Worm (Caenorhabditis elegans) whole organism, L1 larva: ENCODE data around the gene Y32G9A.5.

ENCODE experiments used
- F16B12.6 ChIP-seq: fragments of 150-350 bp; optimal IDR thresholded peaks from 2 replicates; lab custom pipeline; 2014; ENCODE audit warnings: missing biosample characterization, missing genetic modification characterization
- ceh-82 ChIP-seq, 3 experiments: fragments of 150-350 bp in 1 of 3; sonication (generic microtip) in 2 of 3; optimal IDR thresholded peaks; 2 replicates each; lab custom pipeline; 2014 to 2017; ENCODE audit warnings: missing biosample characterization in 3 of 3, missing genetic modification characterization in 3 of 3
- efl-3 ChIP-seq: fragments of 200-800 bp; sonication (Bioruptor generic); optimal IDR thresholded peaks from 2 replicates; lab custom pipeline; 2018; ENCODE audit warnings: mild to moderate bottlenecking, missing genetic modification characterization, missing compliant biosample characterization
- nhr-11 ChIP-seq: fragments of 150-350 bp; optimal IDR thresholded peaks from 2 replicates; lab custom pipeline; 2014; ENCODE audit warnings: missing biosample characterization, missing genetic modification characterization
- nhr-12 ChIP-seq: sonication (generic microtip); optimal IDR thresholded peaks from 2 replicates; lab custom pipeline; 2017; ENCODE audit warnings: missing biosample characterization, missing genetic modification characterization
- nhr-76 ChIP-seq: sonication (generic microtip); optimal IDR thresholded peaks from 2 replicates; lab custom pipeline; 2017; ENCODE audit warnings: missing biosample characterization, missing genetic modification characterization
- nhr-84 ChIP-seq: sonication (generic microtip); optimal IDR thresholded peaks from 2 replicates; lab custom pipeline; 2017; ENCODE audit warnings: missing biosample characterization, missing genetic modification characterization
- pqm-1 ChIP-seq: sonication (generic microtip); optimal IDR thresholded peaks from 3 replicates; lab custom pipeline; 2017; ENCODE audit warnings: missing biosample characterization, missing genetic modification characterization
- unc-62 ChIP-seq: fragments of 150-350 bp; optimal IDR thresholded peaks from 2 replicates; lab custom pipeline; 2014; ENCODE audit warnings: missing biosample characterization, missing genetic modification reagents, missing genetic modification characterization
- ztf-4 ChIP-seq: fragments of 150-350 bp; optimal IDR thresholded peaks from 2 replicates; lab custom pipeline; 2014; ENCODE audit warnings: missing biosample characterization, missing genetic modification characterization

DNA sequence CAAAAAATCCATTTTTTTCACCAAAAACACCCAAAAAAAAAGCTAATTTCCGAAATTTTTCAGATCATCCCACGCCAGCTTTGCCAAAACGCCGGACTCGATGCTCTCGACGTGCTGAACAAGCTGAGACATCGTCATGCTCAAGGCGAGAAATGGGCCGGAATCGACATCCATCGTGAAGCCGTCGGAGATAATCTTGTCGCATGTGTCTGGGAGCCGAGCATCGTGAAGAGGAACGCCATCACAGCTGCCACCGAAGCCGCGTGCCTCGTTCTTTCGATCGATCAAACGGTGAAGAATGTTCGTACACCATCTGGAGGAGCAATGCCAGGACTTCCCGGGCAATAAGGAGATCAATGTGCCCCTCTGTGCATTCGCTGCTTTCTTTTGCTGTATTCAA, 32.6 kb upstream of the Y32G9A.5 start:
- TF ChIP-seq pqm-1 (no peak), nhr-12 (tag; lab: Kevin White, UChicago) (no peak), nhr-76 (no peak), unc-62 (GFP tag; lab: Kevin White, UChicago) (no peak), F16B12.6 (no peak), ceh-82 (tag; optimal IDR thresholded peaks at IDR 0.05; lab: Kevin White, UChicago) (no peak), nhr-11 (tag; lab: Kevin White, UChicago) (no peak), efl-3 (GFP tag; lab: Kevin White, UChicago) (no peak), nhr-84 (tag; lab: Kevin White, UChicago) (no peak), ztf-4 (tag; lab: Kevin White, UChicago) (no peak)
